Fruit fly (Drosophila melanogaster): ENCODE results near the gene CG3769.

CG3769 gene

DNA sequence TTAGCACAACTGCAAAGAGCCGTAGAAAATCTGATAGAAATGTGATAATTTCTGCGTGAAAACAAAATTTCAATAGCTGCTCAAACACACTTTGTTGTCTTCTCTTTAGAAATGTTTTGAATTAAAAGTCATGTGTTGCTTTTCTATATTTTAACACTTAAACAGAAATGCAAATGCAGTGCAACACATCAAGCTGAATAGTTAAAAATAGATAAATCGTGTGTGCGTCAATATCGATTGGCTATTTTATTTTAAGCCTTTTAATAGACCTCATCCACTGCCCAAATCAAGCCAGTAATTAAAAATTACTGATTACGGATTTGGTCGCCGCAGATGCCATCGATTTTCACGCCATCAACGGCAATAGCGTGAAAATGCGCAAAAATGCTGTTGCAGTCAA is 37.3 kb upstream of the CG3769 start, which contains the start of gene CG4438:
Gene CG4438 (minus strand): TSS at position 101 of the 400 bp plus-strand sequence.
- TF ChIP-seq kay (GFP tag; ENCODE audit: borderline replicate concordance) = no peak
- no peak for TF ChIP-seq toe (GFP tag; optimal IDR thresholded peaks at IDR 0.05)
- TF ChIP-seq CG5204 (GFP tag; optimal IDR thresholded peaks at IDR 0.05) = no peak
- no peak for TF ChIP-seq CG11617 (GFP tag; optimal IDR thresholded peaks at IDR 0.05)
- no peak for TF ChIP-seq cnc (optimal IDR thresholded peaks at IDR 0.05)
- TF ChIP-seq Clk (GFP tag; optimal IDR thresholded peaks at IDR 0.05) = no peak
- no peak for TF ChIP-seq CG7101 (tag; optimal IDR thresholded peaks at IDR 0.05)
- no peak for TF ChIP-seq ovo (GFP tag; optimal IDR thresholded peaks at IDR 0.05)
- no peak for TF ChIP-seq CG33017 (tag; optimal IDR thresholded peaks at IDR 0.05)
- TF ChIP-seq Crg-1 (GFP tag; optimal IDR thresholded peaks at IDR 0.05) = no peak
- no peak for TF ChIP-seq CG12768 (GFP tag; optimal IDR thresholded peaks at IDR 0.05)
- TF ChIP-seq tj (GFP tag; optimal IDR thresholded peaks at IDR 0.05) = no peak
- no peak for TF ChIP-seq CG14711 (tag; optimal IDR thresholded peaks at IDR 0.05)
- no peak for TF ChIP-seq CG1620 (GFP tag; optimal IDR thresholded peaks at IDR 0.05)
- no peak for TF ChIP-seq Mnt (GFP tag; optimal IDR thresholded peaks at IDR 0.05)
- TF ChIP-seq pad (GFP tag; optimal IDR thresholded peaks at IDR 0.05) = no peak
- TF ChIP-seq Hr96 (GFP tag; optimal IDR thresholded peaks at IDR 0.05) = no peak
- TF ChIP-seq CG7045 (GFP tag; optimal IDR thresholded peaks at IDR 0.05) = no peak

- TF ChIP-seq CG12768 (GFP tag; optimal IDR thresholded peaks at IDR 0.05) (no peak), CG7045 (GFP tag; optimal IDR thresholded peaks at IDR 0.05) (no peak), pad (GFP tag; optimal IDR thresholded peaks at IDR 0.05) (no peak), kay (GFP tag; ENCODE audit: borderline replicate concordance) (no peak), CG33017 (tag; optimal IDR thresholded peaks at IDR 0.05) (no peak), tj (GFP tag; optimal IDR thresholded peaks at IDR 0.05) (no peak), CG5204 (GFP tag; optimal IDR thresholded peaks at IDR 0.05) (no peak), bab1 (GFP tag; optimal IDR thresholded peaks at IDR 0.05) (no peak), Hr96 (GFP tag; optimal IDR thresholded peaks at IDR 0.05) (no peak), CG1620 (GFP tag; optimal IDR thresholded peaks at IDR 0.05) (no peak)
Observed at dm6 chr2L:9400153-9400552, 35.0 kb upstream of the CG3769 start.

DNA sequence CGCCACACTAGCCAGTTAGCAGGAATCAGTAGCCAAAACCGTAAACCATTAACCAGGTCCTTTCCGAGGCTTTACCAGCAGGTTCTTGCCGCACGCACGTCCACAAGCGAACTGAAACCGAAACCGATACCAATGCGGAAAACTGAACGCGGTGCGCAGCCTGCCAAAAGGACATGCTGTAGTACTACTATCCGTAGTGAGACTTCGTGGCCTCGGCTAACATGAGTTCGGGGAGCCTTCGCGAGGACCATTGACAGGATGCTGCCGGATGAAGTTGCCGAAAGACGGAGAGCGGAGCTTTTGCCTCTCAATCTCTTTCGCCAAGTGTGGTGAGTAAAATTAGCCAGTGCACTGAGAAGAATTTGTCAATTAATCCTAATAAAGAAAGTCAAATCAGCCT is 20.1 kb upstream of the CG3769 start, which contains the start of gene Shawl:
Gene Shawl (minus strand): TSS at position 104 of the 400 bp plus-strand sequence.
- no peak for TF ChIP-seq ovo (GFP tag; optimal IDR thresholded peaks at IDR 0.05)
- TF ChIP-seq kay (GFP tag; ENCODE audit: borderline replicate concordance) = no peak
- no peak for TF ChIP-seq CG12768 (GFP tag; optimal IDR thresholded peaks at IDR 0.05)
- no peak for TF ChIP-seq CG33017 (tag; optimal IDR thresholded peaks at IDR 0.05)
- TF ChIP-seq cic (GFP tag; optimal IDR thresholded peaks at IDR 0.05) = no peak
- no peak for TF ChIP-seq pad (GFP tag; optimal IDR thresholded peaks at IDR 0.05)
- no peak for TF ChIP-seq CG14711 (tag; optimal IDR thresholded peaks at IDR 0.05)
- no peak for TF ChIP-seq toe (GFP tag; optimal IDR thresholded peaks at IDR 0.05)
- no peak for TF ChIP-seq cnc (optimal IDR thresholded peaks at IDR 0.05)
- no peak for TF ChIP-seq Clk (GFP tag; optimal IDR thresholded peaks at IDR 0.05)
- TF ChIP-seq tj (GFP tag; optimal IDR thresholded peaks at IDR 0.05) = no peak
- TF ChIP-seq Crg-1 (GFP tag; optimal IDR thresholded peaks at IDR 0.05) = no peak
- TF ChIP-seq CG1620 (GFP tag; optimal IDR thresholded peaks at IDR 0.05) = no peak
- TF ChIP-seq CG5204 (GFP tag; optimal IDR thresholded peaks at IDR 0.05) = no peak
- no peak for TF ChIP-seq CG7101 (tag; optimal IDR thresholded peaks at IDR 0.05)
- TF ChIP-seq bab1 (GFP tag; optimal IDR thresholded peaks at IDR 0.05) = no peak
- TF ChIP-seq Hr96 (GFP tag; optimal IDR thresholded peaks at IDR 0.05) = no peak
- no peak for TF ChIP-seq CG11617 (GFP tag; optimal IDR thresholded peaks at IDR 0.05)

- TF ChIP-seq kay (GFP tag; ENCODE audit: borderline replicate concordance) (peak; percentile 74), toe (GFP tag; optimal IDR thresholded peaks at IDR 0.05) (no peak), CG7101 (tag; optimal IDR thresholded peaks at IDR 0.05) (no peak)
Observed at dm6 chr2L:9416244-9416758, 18.9 kb upstream of the CG3769 start, which contains the start of gene Mco1. Gene Mco1, plus strand, starts transcription at chr2L:9416588.

dm6 chr2L:9420660-9421059 is 14.5 kb upstream of the CG3769 start:
- TF ChIP-seq Mnt (GFP tag; optimal IDR thresholded peaks at IDR 0.05) = no peak
- TF ChIP-seq cnc (optimal IDR thresholded peaks at IDR 0.05) = no peak
- no peak for TF ChIP-seq tj (GFP tag; optimal IDR thresholded peaks at IDR 0.05)
- no peak for TF ChIP-seq kay (GFP tag; ENCODE audit: borderline replicate concordance)
- TF ChIP-seq CG7101 (tag; optimal IDR thresholded peaks at IDR 0.05) = no peak
- TF ChIP-seq CG33017 (tag; optimal IDR thresholded peaks at IDR 0.05) = no peak
- no peak for TF ChIP-seq Clk (GFP tag; optimal IDR thresholded peaks at IDR 0.05)
- TF ChIP-seq CG5204 (GFP tag; optimal IDR thresholded peaks at IDR 0.05) = no peak
- no peak for TF ChIP-seq pad (GFP tag; optimal IDR thresholded peaks at IDR 0.05)

DNA sequence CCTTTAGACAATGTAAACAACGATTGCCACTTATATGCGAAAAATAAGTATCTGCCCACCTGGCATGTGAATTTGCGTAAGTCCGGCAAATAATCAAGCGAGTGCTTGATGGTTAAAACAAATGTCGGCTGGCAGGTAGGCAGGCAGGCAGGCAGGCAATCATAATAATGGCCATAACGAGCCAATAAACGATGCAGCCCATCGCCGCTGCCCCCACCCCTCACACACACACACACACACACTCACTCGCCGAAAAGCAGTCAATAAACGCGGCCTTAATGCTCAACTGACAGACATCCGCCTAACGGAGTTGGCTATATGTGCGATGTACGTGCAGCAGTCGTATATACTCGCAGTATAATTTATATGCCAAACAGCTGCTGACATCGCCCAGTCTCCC is 13.9 kb upstream of the CG3769 start:
- TF ChIP-seq pad (GFP tag; optimal IDR thresholded peaks at IDR 0.05) (no peak), Hr96 (GFP tag; optimal IDR thresholded peaks at IDR 0.05) (no peak), CG7045 (GFP tag; optimal IDR thresholded peaks at IDR 0.05) (no peak), cic (GFP tag; optimal IDR thresholded peaks at IDR 0.05) (no peak), cnc (optimal IDR thresholded peaks at IDR 0.05) (no peak), Mnt (GFP tag; optimal IDR thresholded peaks at IDR 0.05) (no peak)

- TF ChIP-seq kay (GFP tag; ENCODE audit: borderline replicate concordance) (no peak), CG33017 (tag; optimal IDR thresholded peaks at IDR 0.05) (no peak), bab1 (GFP tag; optimal IDR thresholded peaks at IDR 0.05) (no peak), pad (GFP tag; optimal IDR thresholded peaks at IDR 0.05) (no peak), CG11617 (GFP tag; optimal IDR thresholded peaks at IDR 0.05) (no peak), Crg-1 (GFP tag; optimal IDR thresholded peaks at IDR 0.05) (no peak), CG12768 (GFP tag; optimal IDR thresholded peaks at IDR 0.05) (no peak), ovo (GFP tag; optimal IDR thresholded peaks at IDR 0.05) (no peak), cic (GFP tag; optimal IDR thresholded peaks at IDR 0.05) (no peak), toe (GFP tag; optimal IDR thresholded peaks at IDR 0.05) (no peak)
Observed at dm6 chr2L:9424193-9424592, 11.0 kb upstream of the CG3769 start.

Measured in whole organism, adult.